Fruit fly (Drosophila melanogaster) Kc167 (cell line): ENCODE results near the gene CG9328.

Source experiments
- Sin3A ChIP-seq: fragments of >200 bp; optimal IDR thresholded peaks from 2 replicates; lab custom pipeline; 2018; ENCODE audit warnings: missing external identifiers
- h ChIP-seq: fragments of >200 bp; optimal IDR thresholded peaks from 3 replicates; lab custom pipeline; 2018; ENCODE audit warnings: missing external identifiers
- insv ChIP-seq: fragments of >200 bp; optimal IDR thresholded peaks from 3 replicates; lab custom pipeline; 2018; ENCODE audit warnings: missing external identifiers
- psq ChIP-seq: fragments of >200 bp; optimal IDR thresholded peaks from 2 replicates; lab custom pipeline; 2017; ENCODE audit warnings: missing external identifiers
- ttk ChIP-seq: sonication (Bioruptor generic); optimal IDR thresholded peaks from 2 replicates; lab custom pipeline; 2017; ENCODE audit warnings: missing external identifiers

DNA sequence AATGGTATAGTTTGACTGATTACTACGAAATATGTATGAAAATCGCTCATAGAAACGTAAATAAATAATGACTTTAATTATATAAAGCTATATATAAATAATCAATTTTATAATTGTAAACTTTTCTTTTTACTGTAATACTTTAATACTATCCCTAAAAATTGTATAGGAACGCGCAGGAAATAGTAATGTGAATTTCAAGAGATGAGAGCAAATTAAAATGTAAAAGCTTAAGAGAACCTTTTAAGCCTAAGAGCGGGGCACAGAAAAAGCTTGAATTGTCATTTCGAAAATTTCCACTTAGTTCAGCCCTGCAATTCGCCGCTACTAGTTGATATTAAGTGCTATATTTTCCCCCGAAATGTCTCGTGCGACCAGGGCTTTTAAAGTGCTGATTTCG is 31.8 kb downstream of the CG9328 start, which contains the start of gene CG31673:
- TF ChIP-seq insv (lab: Kevin White, UChicago) (no peak), h (no peak), psq (no peak), ttk (lab: Kevin White, UChicago) (no peak), Sin3A (lab: Kevin White, UChicago) (no peak)
